Worm (Caenorhabditis elegans) whole organism, L1 larva: ENCODE results near the gene faah-4.
A peak's percentile ranks its signal among the peaks of the same experiment; 100 is the strongest.

Experiments
- C04F5.9 ChIP-seq: sonication (generic microtip); optimal IDR thresholded peaks from 2 replicates; lab custom pipeline; 2016; ENCODE audit warnings: missing genetic modification characterization, missing compliant biosample characterization
- C16A3.4 ChIP-seq: fragments of 150-350 bp; optimal IDR thresholded peaks from 2 replicates; lab custom pipeline; 2014; ENCODE audit warnings: missing biosample characterization, missing genetic modification characterization
- F16B12.6 ChIP-seq: fragments of 150-350 bp; optimal IDR thresholded peaks from 2 replicates; lab custom pipeline; 2014; ENCODE audit warnings: missing biosample characterization, missing genetic modification characterization
- Y116A8C.19 ChIP-seq: sonication (generic microtip); optimal IDR thresholded peaks from 2 replicates; lab custom pipeline; 2016; ENCODE audit warnings: missing compliant biosample characterization, missing genetic modification characterization, borderline replicate concordance
- ama-1 ChIP-seq: fragments of 150-350 bp; optimal IDR thresholded peaks from 2 replicates; lab custom pipeline; 2014
- ceh-63 ChIP-seq: fragments of 200-800 bp; sonication (Bioruptor generic); optimal IDR thresholded peaks from 2 replicates; lab custom pipeline; 2018; ENCODE audit warnings: mild to moderate bottlenecking, missing genetic modification characterization, missing compliant biosample characterization
- ces-1 ChIP-seq: fragments of 150-350 bp; optimal IDR thresholded peaks from 2 replicates; lab custom pipeline; 2014; ENCODE audit warnings: missing biosample characterization, missing genetic modification reagents, missing genetic modification characterization
- efl-1 ChIP-seq, 4 experiments: fragments of 150-350 bp; optimal IDR thresholded peaks in 3 of 4; peaks in 1 of 4; 1 replicate in 1 of 4; 2 replicates in 3 of 4; lab custom pipeline; 2014; ENCODE audit warnings: missing biosample characterization in 2 of 4, missing genetic modification characterization in 2 of 4, missing genetic modification reagents in 2 of 4
- efl-3 ChIP-seq: fragments of 200-800 bp; sonication (Bioruptor generic); optimal IDR thresholded peaks from 2 replicates; lab custom pipeline; 2018; ENCODE audit warnings: mild to moderate bottlenecking, missing genetic modification characterization, missing compliant biosample characterization
- egl-13 ChIP-seq: sonication (generic microtip); optimal IDR thresholded peaks from 2 replicates; lab custom pipeline; 2016; ENCODE audit warnings: missing genotype, missing genetic modification reagents, missing genetic modification characterization, missing compliant biosample characterization
- elt-2 ChIP-seq: sonication (generic microtip); optimal IDR thresholded peaks from 2 replicates; lab custom pipeline; 2016; ENCODE audit warnings: missing genetic modification characterization, mild to moderate bottlenecking, inconsistent platforms, missing compliant biosample characterization, missing genetic modification reagents
- ets-5 ChIP-seq: fragments of 200-800 bp; sonication (Bioruptor generic); IDR thresholded peaks from 2 replicates; pipeline ENCODE4 v1.3.6; 2022; ENCODE audit warnings: missing genetic modification characterization, missing compliant biosample characterization
- fkh-10 ChIP-seq: sonication (generic microtip); optimal IDR thresholded peaks from 2 replicates; lab custom pipeline; 2017; ENCODE audit warnings: missing biosample characterization, missing genetic modification reagents, missing genetic modification characterization
- fkh-8 ChIP-seq: sonication (generic microtip); optimal IDR thresholded peaks from 2 replicates; lab custom pipeline; 2016; ENCODE audit warnings: mild to moderate bottlenecking, missing genetic modification characterization, missing compliant biosample characterization
- hpl-2 ChIP-seq: fragments of 150-350 bp; optimal IDR thresholded peaks from 2 replicates; lab custom pipeline; 2014; ENCODE audit warnings: missing biosample characterization, missing genetic modification reagents, missing genetic modification characterization
- isw-1 ChIP-seq: fragments of 200-800 bp; sonication (Bioruptor generic); IDR thresholded peaks from 2 replicates; pipeline ENCODE4 v1.3.6; 2022; ENCODE audit warnings: missing genetic modification characterization, missing compliant biosample characterization
- jun-1 ChIP-seq: fragments of 150-350 bp; optimal IDR thresholded peaks from 2 replicates; lab custom pipeline; 2014; ENCODE audit warnings: missing biosample characterization, missing genetic modification reagents, missing genetic modification characterization
- lin-14 ChIP-seq: fragments of 200-800 bp; sonication (Bioruptor generic); optimal IDR thresholded peaks from 2 replicates; lab custom pipeline; 2018; ENCODE audit warnings: mild to moderate bottlenecking, missing genetic modification characterization, moderate library complexity, missing compliant biosample characterization
- lin-35 ChIP-seq, 2 experiments: fragments of 150-350 bp; optimal IDR thresholded peaks; 2 replicates each; lab custom pipeline; 2014; ENCODE audit warnings: missing biosample characterization in 2 of 2, missing genetic modification characterization in 2 of 2, missing genetic modification reagents in 2 of 2
- lir-3 ChIP-seq: sonication (generic microtip); optimal IDR thresholded peaks from 2 replicates; lab custom pipeline; 2016; ENCODE audit warnings: mild to moderate bottlenecking, missing genetic modification characterization, moderate library complexity, missing compliant biosample characterization; ENCODE audit not compliant: poor library complexity
- lsy-2 ChIP-seq, 2 experiments: fragments of 150-350 bp; optimal IDR thresholded peaks; 2 replicates each; lab custom pipeline; 2014; ENCODE audit warnings: missing biosample characterization in 2 of 2, missing genetic modification characterization in 2 of 2
- mab-9 ChIP-seq: fragments of 200-800 bp; sonication (Bioruptor generic); IDR thresholded peaks from 2 replicates; pipeline ENCODE4 v1.3.6; 2022; ENCODE audit warnings: missing genetic modification reagents, missing genetic modification characterization, missing compliant biosample characterization
- mdl-1 ChIP-seq, 2 experiments: fragments of 150-350 bp; optimal IDR thresholded peaks; 2 replicates each; lab custom pipeline; 2014 to 2017; ENCODE audit warnings: missing biosample characterization in 2 of 2, missing genetic modification characterization in 2 of 2, inconsistent platforms in 1 of 2
- mef-2 ChIP-seq: fragments of 150-350 bp; optimal IDR thresholded peaks from 2 replicates; lab custom pipeline; 2014; ENCODE audit warnings: missing biosample characterization, missing genetic modification characterization
- nhr-11 ChIP-seq: fragments of 150-350 bp; optimal IDR thresholded peaks from 2 replicates; lab custom pipeline; 2014; ENCODE audit warnings: missing biosample characterization, missing genetic modification characterization
- nhr-20 ChIP-seq: sonication (generic microtip); optimal IDR thresholded peaks from 2 replicates; lab custom pipeline; 2016; ENCODE audit warnings: mild to moderate bottlenecking, missing genetic modification characterization, missing compliant biosample characterization
- nhr-237 ChIP-seq: fragments of 150-350 bp; optimal IDR thresholded peaks from 2 replicates; lab custom pipeline; 2014; ENCODE audit warnings: missing biosample characterization, missing genetic modification characterization
- nhr-28 ChIP-seq: fragments of 150-350 bp; optimal IDR thresholded peaks from 2 replicates; lab custom pipeline; 2014; ENCODE audit warnings: missing biosample characterization, missing genetic modification characterization
- nhr-76 ChIP-seq: sonication (generic microtip); optimal IDR thresholded peaks from 2 replicates; lab custom pipeline; 2017; ENCODE audit warnings: missing biosample characterization, missing genetic modification characterization
- nhr-77 ChIP-seq: fragments of 150-350 bp; optimal IDR thresholded peaks from 2 replicates; lab custom pipeline; 2014; ENCODE audit warnings: missing biosample characterization, missing genetic modification characterization
- nhr-90 ChIP-seq: sonication (generic microtip); optimal IDR thresholded peaks from 2 replicates; lab custom pipeline; 2016; ENCODE audit warnings: mild to moderate bottlenecking, missing genetic modification characterization, missing compliant biosample characterization; ENCODE audit not compliant: poor library complexity
- pqm-1 ChIP-seq: sonication (generic microtip); optimal IDR thresholded peaks from 3 replicates; lab custom pipeline; 2017; ENCODE audit warnings: missing biosample characterization, missing genetic modification characterization
- rnt-1 ChIP-seq: sonication (generic microtip); optimal IDR thresholded peaks from 2 replicates; lab custom pipeline; 2016; ENCODE audit warnings: mild to moderate bottlenecking, missing genetic modification characterization, moderate library complexity, missing compliant biosample characterization
- snpc-4 ChIP-seq: fragments of 150-350 bp; optimal IDR thresholded peaks from 2 replicates; lab custom pipeline; 2014; ENCODE audit warnings: missing biosample characterization, missing genetic modification characterization
- snu-23 ChIP-seq: sonication (generic microtip); optimal IDR thresholded peaks from 2 replicates; lab custom pipeline; 2016; ENCODE audit warnings: missing genetic modification characterization, missing compliant biosample characterization
- sox-4 ChIP-seq: sonication (generic microtip); optimal IDR thresholded peaks from 2 replicates; lab custom pipeline; 2016; ENCODE audit warnings: missing genetic modification characterization, missing compliant biosample characterization
- sptf-1 ChIP-seq: fragments of 150-350 bp; optimal IDR thresholded peaks from 2 replicates; lab custom pipeline; 2014; ENCODE audit warnings: missing biosample characterization, missing genetic modification characterization
- sup-37 ChIP-seq: fragments of 200-800 bp; sonication (Bioruptor generic); optimal IDR thresholded peaks from 2 replicates; lab custom pipeline; 2018; ENCODE audit warnings: mild to moderate bottlenecking, missing genetic modification characterization, missing compliant biosample characterization
- swsn-7 ChIP-seq: sonication (generic microtip); optimal IDR thresholded peaks from 2 replicates; lab custom pipeline; 2016; ENCODE audit warnings: missing genetic modification characterization, missing compliant biosample characterization
- tbx-2 ChIP-seq: sonication (generic microtip); optimal IDR thresholded peaks from 2 replicates; lab custom pipeline; 2016; ENCODE audit warnings: missing genetic modification characterization, missing compliant biosample characterization
- tlp-1 ChIP-seq: fragments of 150-350 bp; optimal IDR thresholded peaks from 2 replicates; lab custom pipeline; 2014; ENCODE audit warnings: missing biosample characterization, missing genetic modification characterization
- unc-30 ChIP-seq: sonication (generic microtip); optimal IDR thresholded peaks from 2 replicates; lab custom pipeline; 2017; ENCODE audit warnings: missing biosample characterization, missing genetic modification characterization
- unc-62 ChIP-seq: fragments of 150-350 bp; optimal IDR thresholded peaks from 2 replicates; lab custom pipeline; 2014; ENCODE audit warnings: missing biosample characterization, missing genetic modification reagents, missing genetic modification characterization
- xbp-1 ChIP-seq: sonication (generic microtip); optimal IDR thresholded peaks from 2 replicates; lab custom pipeline; 2016; ENCODE audit warnings: missing genetic modification characterization, missing compliant biosample characterization
- zip-4 ChIP-seq: fragments of 200-800 bp; sonication (Bioruptor generic); optimal IDR thresholded peaks from 2 replicates; lab custom pipeline; 2018; ENCODE audit warnings: mild to moderate bottlenecking, missing genetic modification characterization, moderate library complexity, missing compliant biosample characterization
- ztf-11 ChIP-seq, 2 experiments: sonication (generic microtip); optimal IDR thresholded peaks; 2 replicates each; lab custom pipeline; 2016 to 2017; ENCODE audit warnings: missing genetic modification characterization in 2 of 2, missing biosample characterization in 1 of 2, missing compliant biosample characterization in 1 of 2

faah-4 gene

DNA sequence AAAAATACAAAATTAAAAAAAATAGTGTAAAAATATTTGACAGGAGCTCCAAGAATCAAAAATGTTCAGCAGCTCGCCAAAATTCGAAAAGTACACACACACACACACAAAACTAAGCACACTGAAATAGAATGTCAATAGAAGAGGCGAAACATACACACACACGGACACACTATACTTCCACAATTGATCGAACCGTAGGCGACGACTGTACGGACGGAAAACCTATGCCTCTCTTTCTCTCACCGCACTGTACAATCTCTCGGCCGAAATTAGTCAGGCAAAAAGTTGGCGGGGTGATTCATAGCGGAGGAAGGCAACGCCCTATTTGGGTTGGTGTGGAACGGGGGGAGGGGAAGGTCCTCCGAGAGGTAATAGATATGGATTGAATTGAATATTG lies 37.8 kb upstream of the faah-4 start (continued):
- TF ChIP-seq lin-35 (GFP tag; optimal IDR thresholded peaks at IDR 0.05; lab: Kevin White, UChicago) (peak in 1 of 2 experiments; percentile 47), mdl-1 (tag; optimal IDR thresholded peaks at IDR 0.05; lab: Kevin White, UChicago) (no peak), isw-1 (no peak), ceh-63 (no peak), C16A3.4 (tag; lab: Kevin White, UChicago) (peak; percentile 5), lsy-2 (tag; optimal IDR thresholded peaks at IDR 0.05; lab: Kevin White, UChicago) (no peak), lin-14 (GFP tag; lab: Kevin White, UChicago) (no peak)

ce11 chrIII:11946973-11947372 lies 37.3 kb upstream of the faah-4 start, which contains the start of gene Y56A3A.7:
Gene Y56A3A.7 (minus strand): TSS chrIII:11947019.
- TF ChIP-seq efl-1 (optimal IDR thresholded peaks at IDR 0.05; lab: Kevin White, UChicago) (no peak), efl-1 (GFP tag; optimal IDR thresholded peaks at IDR 0.05 in 1 of 2; lab: Kevin White, UChicago) (peak in 1 of 2 experiments; percentile 79), nhr-28 (tag; lab: Kevin White, UChicago) (no peak)
- TF ChIP-seq, all 84 proteins: peak for 1

DNA sequence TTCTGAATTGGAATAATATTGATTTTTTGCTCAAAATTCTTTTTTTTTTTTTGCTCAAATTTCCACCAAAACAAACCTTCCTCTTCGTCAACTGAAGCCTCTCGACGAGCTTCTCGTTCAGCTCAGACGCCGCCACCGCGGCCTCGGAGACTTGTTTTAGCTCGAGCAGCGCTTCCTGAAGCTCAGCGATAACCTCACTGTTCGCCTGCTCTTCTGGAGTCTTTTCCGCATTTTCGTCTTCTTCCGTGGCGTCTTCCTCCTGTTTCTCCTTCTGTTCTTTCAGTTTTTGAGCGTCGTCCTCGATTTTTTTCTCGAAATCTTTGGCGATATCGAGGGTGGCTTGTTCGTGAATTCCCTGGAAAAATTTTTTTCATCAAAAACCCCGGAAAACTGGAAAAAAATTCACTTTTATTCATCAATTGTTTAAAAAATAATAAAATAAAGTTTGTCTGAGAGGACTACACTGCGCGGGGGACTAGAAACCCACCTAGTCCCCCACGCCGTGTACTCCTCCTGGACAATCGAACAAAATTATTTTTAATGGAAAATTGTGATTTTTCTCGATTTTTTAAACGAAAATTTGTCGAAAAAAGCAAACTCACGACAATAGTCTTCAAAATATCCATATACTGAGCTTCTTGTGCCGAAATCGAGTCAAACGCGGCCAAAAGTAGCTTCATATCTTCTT lies 36.5 kb upstream of the faah-4 start:
- TF ChIP-seq F16B12.6 (peak; percentile 61), nhr-20 (tag; lab: Kevin White, UChicago) (peak; percentile 96), nhr-76 (tag; lab: Kevin White, UChicago) (no peak), sptf-1 (tag; lab: Kevin White, UChicago) (no peak), mef-2 (tag; lab: Kevin White, UChicago) (peak; percentile 32), ces-1 (GFP tag; lab: Kevin White, UChicago) (no peak), lin-35 (GFP tag; optimal IDR thresholded peaks at IDR 0.05; lab: Kevin White, UChicago) (peak; percentile 71 to 77), Y116A8C.19 (tag; lab: Kevin White, UChicago) (peak; percentile 99), nhr-237 (tag; lab: Kevin White, UChicago) (peak; percentile 3), swsn-7 (peak; percentile 97), xbp-1 (peak; percentile 97), nhr-77 (tag; lab: Kevin White, UChicago) (peak; percentile 41), efl-3 (GFP tag; lab: Kevin White, UChicago) (peak; percentile 99), tlp-1 (tag; lab: Kevin White, UChicago) (no peak), sup-37 (peak; percentile 93), fkh-10 (peak; percentile 40), zip-4 (peak; percentile 91), snu-23 (GFP tag; lab: Kevin White, UChicago) (peak; percentile 96), tbx-2 (tag; lab: Kevin White, UChicago) (peak; percentile 99), lsy-2 (tag; optimal IDR thresholded peaks at IDR 0.05; lab: Kevin White, UChicago) (peak; percentile 88 to 93), C04F5.9 (tag; lab: Kevin White, UChicago) (peak; percentile 98), snpc-4 (tag; lab: Kevin White, UChicago) (peak; percentile 81), efl-1 (optimal IDR thresholded peaks at IDR 0.05; lab: Kevin White, UChicago) (peak; percentile 77 to 84), efl-1 (GFP tag; optimal IDR thresholded peaks at IDR 0.05 in 1 of 2; lab: Kevin White, UChicago) (peak; percentile 82 to 97), hpl-2 (GFP tag; lab: Kevin White, UChicago) (no peak), sox-4 (tag; lab: Kevin White, UChicago) (peak; percentile 99), unc-62 (GFP tag; lab: Kevin White, UChicago) (no peak), fkh-8 (tag; lab: Kevin White, UChicago) (peak; percentile 95), elt-2 (tag; lab: Kevin White, UChicago) (peak; percentile 90), nhr-11 (tag; lab: Kevin White, UChicago) (peak; percentile 64), ama-1 (lab: Kevin White, UChicago) (peak; percentile 76), lir-3 (tag; lab: Kevin White, UChicago) (peak; percentile 99), jun-1 (tag; lab: Kevin White, UChicago) (peak; percentile 69), mab-9 (peak; percentile 97), ets-5 (GFP tag; lab: Robert Waterston, UW) (no peak), nhr-90 (tag; lab: Kevin White, UChicago) (peak; percentile 99), pqm-1 (tag; lab: Kevin White, UChicago) (no peak), egl-13 (peak; percentile 100), ztf-11 (tag; optimal IDR thresholded peaks at IDR 0.05; lab: Kevin White, UChicago) (peak in 1 of 2 experiments; percentile 100), isw-1 (peak; percentile 91), unc-30 (tag; lab: Kevin White, UChicago) (no peak), rnt-1 (tag; lab: Kevin White, UChicago) (peak; percentile 100)
